Fruit fly (Drosophila melanogaster): ENCODE measurements around the gene Las.

Gene Las

dm6 chr3L:20471499-20472313 is 39.5 kb upstream of the Las start (continued):
- TF ChIP-seq ham (GFP tag; IDR thresholded peaks at IDR 0.05) (no peak), Sry-β (GFP tag; optimal IDR thresholded peaks at IDR 0.05) (no peak), CG7556 (GFP tag; optimal IDR thresholded peaks at IDR 0.05) (peak; percentile 44), dmrt11E (tag; optimal IDR thresholded peaks at IDR 0.05) (peak; percentile 70), Nf-YC (tag; optimal IDR thresholded peaks at IDR 0.05) (no peak), CHES-1-like (GFP tag; optimal IDR thresholded peaks at IDR 0.05) (peak; percentile 53), CG4282 (GFP tag; optimal IDR thresholded peaks at IDR 0.05) (no peak), CG10431 (GFP tag; optimal IDR thresholded peaks at IDR 0.05) (no peak), Fer2 (tag; optimal IDR thresholded peaks at IDR 0.05) (no peak), dm (GFP tag; optimal IDR thresholded peaks at IDR 0.05) (peak; percentile 25), CG33213 (GFP tag; optimal IDR thresholded peaks at IDR 0.05) (peak; percentile 67), CG8359 (GFP tag; optimal IDR thresholded peaks at IDR 0.05; ENCODE audit: borderline replicate concordance) (peak; percentile 39), HmgD (GFP tag; optimal IDR thresholded peaks at IDR 0.05) (no peak), tin (GFP tag; optimal IDR thresholded peaks at IDR 0.05) (no peak), Pdp1 (GFP tag; optimal IDR thresholded peaks at IDR 0.05) (peak; percentile 20 to 61), Xbp1 (GFP tag; optimal IDR thresholded peaks at IDR 0.05) (no peak), Bteb2 (GFP tag; optimal IDR thresholded peaks at IDR 0.05) (peak; percentile 13), Stat92E (GFP tag; optimal IDR thresholded peaks at IDR 0.05) (no peak), sd (tag; optimal IDR thresholded peaks at IDR 0.05) (no peak), slou (GFP tag; optimal IDR thresholded peaks at IDR 0.05) (peak; percentile 40), CG14014 (GFP tag; IDR thresholded peaks at IDR 0.05) (peak; percentile 20; the same call in 1 of the 2 replicates), wek (GFP tag; optimal IDR thresholded peaks at IDR 0.05) (peak; percentile 83), CG12659 (GFP tag; optimal IDR thresholded peaks at IDR 0.05) (peak; percentile 25), HLH54F (GFP tag; optimal IDR thresholded peaks at IDR 0.05) (peak; percentile 34), jigr1 (GFP tag; IDR thresholded peaks at IDR 0.05) (no peak), eve (GFP tag; optimal IDR thresholded peaks at IDR 0.05) (peak in 1 of 2 experiments; percentile 64), sisA (GFP tag; IDR thresholded peaks at IDR 0.05) (no peak), CG12155 (GFP tag; optimal IDR thresholded peaks at IDR 0.05) (no peak), tll (GFP tag; optimal IDR thresholded peaks at IDR 0.05) (no peak), CG13296 (GFP tag; optimal IDR thresholded peaks at IDR 0.05) (peak; percentile 57), Eip74EF (GFP tag; optimal IDR thresholded peaks at IDR 0.05) (peak in 1 of 2 experiments; percentile 13), CG6272 (GFP tag; IDR thresholded peaks at IDR 0.05) (no peak), zfh1 (GFP tag; IDR thresholded peaks at IDR 0.05) (peak; percentile 75), Med (GFP tag) (peak; percentile 96), vvl (GFP tag; IDR thresholded peaks at IDR 0.05) (peak; percentile 46; the same call in 1 of the 2 replicates), CG1529 (GFP tag; optimal IDR thresholded peaks at IDR 0.05) (peak; percentile 73), CrebB (tag; optimal IDR thresholded peaks at IDR 0.05) (peak; percentile 69), CG7372 (GFP tag; IDR thresholded peaks at IDR 0.05) (no peak), sens-2 (GFP tag; IDR thresholded peaks at IDR 0.05) (no peak), CG4617 (GFP tag; optimal IDR thresholded peaks at IDR 0.05; ENCODE audit: borderline replicate concordance) (peak; percentile 15), Fer3 (tag; optimal IDR thresholded peaks at IDR 0.05) (peak; percentile 16), ftz-f1 (GFP tag; optimal IDR thresholded peaks at IDR 0.05) (peak; percentile 64), bsh (GFP tag; optimal IDR thresholded peaks at IDR 0.05) (peak in 1 of 2 experiments; percentile 58), CG13775 (GFP tag; optimal IDR thresholded peaks at IDR 0.05) (no peak), CG1024 (GFP tag; IDR thresholded peaks at IDR 0.05) (no peak), HLH4C (GFP tag; IDR thresholded peaks at IDR 0.05; ENCODE audit: partially characterized antibody) (no peak), aop (GFP tag; IDR thresholded peaks at IDR 0.05) (no peak), ken (GFP tag; IDR thresholded peaks at IDR 0.05) (peak; percentile 29; the same call in 1 of the 3 replicates)

Measured in whole organism, embryonic.